Fruit fly (Drosophila melanogaster): Measurements from ENCODE around the gene CG12691.

Gene CG12691

dm6 chrX:4265797-4266196, at the start of gene CG12691:
CG12691 (plus strand) TSS chrX:4266097.
- TF ChIP-seq usp (GFP tag; optimal IDR thresholded peaks at IDR 0.05) (no peak), pan (optimal IDR thresholded peaks at IDR 0.05) (no peak), CG8478 (optimal IDR thresholded peaks at IDR 0.05) (no peak), EcR (GFP tag; optimal IDR thresholded peaks at IDR 0.05) (no peak), psq (optimal IDR thresholded peaks at IDR 0.05) (no peak), Dll (optimal IDR thresholded peaks at IDR 0.05) (no peak)

DNA sequence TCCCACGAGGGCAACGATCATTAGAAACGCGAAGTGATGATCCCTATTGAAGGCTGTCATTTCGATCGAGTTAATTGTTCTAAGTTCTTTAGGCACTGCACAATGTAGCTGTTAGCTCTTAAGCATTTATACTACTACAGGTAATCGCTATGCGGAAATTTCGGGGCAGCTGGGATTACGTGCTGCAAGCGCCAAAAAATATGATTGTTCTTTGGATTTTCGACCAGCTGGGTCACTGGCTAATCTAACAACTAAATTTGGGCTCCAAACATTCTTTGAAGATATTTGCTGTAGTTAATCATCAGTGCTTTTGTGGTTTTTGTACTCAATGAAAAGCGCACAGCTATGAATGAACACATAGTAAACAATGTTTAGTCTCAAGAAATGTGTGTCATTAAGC, 48.6 kb upstream of the CG12691 start, which contains the start of gene CG15571:
Gene CG15571, minus strand, starts transcription at position 101 of the 400 bp plus-strand sequence.
- no peak for TF ChIP-seq pan (optimal IDR thresholded peaks at IDR 0.05)
- TF ChIP-seq psq (optimal IDR thresholded peaks at IDR 0.05): no peak
- no peak for TF ChIP-seq EcR (GFP tag; optimal IDR thresholded peaks at IDR 0.05)
- no peak for TF ChIP-seq CG8478 (optimal IDR thresholded peaks at IDR 0.05)
- no peak for TF ChIP-seq Dll (optimal IDR thresholded peaks at IDR 0.05)
- no peak for TF ChIP-seq usp (GFP tag; optimal IDR thresholded peaks at IDR 0.05)

DNA sequence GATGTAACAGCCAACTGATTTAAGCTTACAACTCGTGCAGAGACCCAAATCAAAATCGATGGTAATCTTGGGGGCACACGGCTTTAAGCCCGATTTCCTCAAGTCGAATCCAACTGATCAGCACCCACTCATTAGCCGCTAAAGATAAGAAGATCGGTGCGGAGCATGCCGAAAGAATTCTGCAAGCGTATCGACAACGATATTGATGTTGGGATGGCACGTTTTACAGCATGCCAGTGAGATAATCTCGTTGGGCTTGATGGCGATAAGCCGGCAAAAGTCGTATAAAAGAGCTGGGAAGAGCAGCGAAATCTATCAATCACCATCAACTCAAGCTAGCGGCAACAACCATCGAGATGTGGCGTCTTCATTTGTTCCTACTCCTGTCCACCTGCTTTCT, 48.0 kb upstream of the CG12691 start, which contains the start of gene CG15570:
Gene CG15570, plus strand, starts transcription at position 301 of the 400 bp plus-strand sequence.
- TF ChIP-seq usp (GFP tag; optimal IDR thresholded peaks at IDR 0.05) (no peak), Dll (optimal IDR thresholded peaks at IDR 0.05) (no peak), pan (optimal IDR thresholded peaks at IDR 0.05) (no peak), CG8478 (optimal IDR thresholded peaks at IDR 0.05) (no peak), psq (optimal IDR thresholded peaks at IDR 0.05) (no peak), EcR (GFP tag; optimal IDR thresholded peaks at IDR 0.05) (no peak)

DNA sequence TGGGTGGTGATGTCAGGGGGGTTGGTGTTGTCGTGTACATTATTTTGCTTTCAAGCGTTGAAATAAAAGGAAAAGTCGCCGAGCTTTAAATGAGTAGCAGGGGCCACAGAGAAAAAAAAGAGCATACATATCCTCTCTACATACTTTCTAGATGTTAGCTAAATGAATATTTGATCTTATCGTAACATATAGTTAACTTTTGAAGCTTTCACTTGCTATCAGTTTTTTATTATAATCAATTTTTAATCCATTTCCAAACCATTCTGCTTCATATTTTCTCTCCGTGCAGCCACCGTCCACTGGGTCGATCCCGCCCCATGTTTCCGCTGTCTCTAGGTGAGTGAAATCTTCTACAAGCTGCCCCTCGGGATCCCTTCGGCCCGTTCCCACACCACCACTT, 40.9 kb upstream of the CG12691 start:
- TF ChIP-seq Dll (optimal IDR thresholded peaks at IDR 0.05) (no peak), usp (GFP tag; optimal IDR thresholded peaks at IDR 0.05) (no peak), CG8478 (optimal IDR thresholded peaks at IDR 0.05) (no peak), psq (optimal IDR thresholded peaks at IDR 0.05) (no peak), EcR (GFP tag; optimal IDR thresholded peaks at IDR 0.05) (no peak), pan (optimal IDR thresholded peaks at IDR 0.05) (no peak)

DNA sequence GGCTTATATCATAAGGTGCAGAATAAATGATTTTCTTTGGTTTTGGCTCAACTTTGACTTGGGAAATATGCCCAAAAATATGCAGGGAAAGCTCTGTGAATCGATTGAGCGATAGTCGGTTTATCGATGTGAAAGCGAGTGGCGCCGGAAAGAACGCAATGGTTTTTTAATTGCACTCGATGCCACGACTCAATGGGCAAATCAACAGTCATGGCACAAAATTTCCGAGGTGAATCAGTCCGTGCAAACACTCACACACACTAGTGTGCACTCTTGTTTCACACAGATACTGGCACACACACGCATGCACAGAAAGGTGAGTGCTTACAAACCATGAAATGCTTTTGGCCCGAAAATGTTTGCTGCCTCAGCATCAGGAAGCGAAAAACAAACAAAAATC, 25.8 kb upstream of the CG12691 start:
- TF ChIP-seq usp (GFP tag; optimal IDR thresholded peaks at IDR 0.05) (no peak), Dll (optimal IDR thresholded peaks at IDR 0.05) (no peak), psq (optimal IDR thresholded peaks at IDR 0.05) (no peak), pan (optimal IDR thresholded peaks at IDR 0.05) (no peak)

DNA sequence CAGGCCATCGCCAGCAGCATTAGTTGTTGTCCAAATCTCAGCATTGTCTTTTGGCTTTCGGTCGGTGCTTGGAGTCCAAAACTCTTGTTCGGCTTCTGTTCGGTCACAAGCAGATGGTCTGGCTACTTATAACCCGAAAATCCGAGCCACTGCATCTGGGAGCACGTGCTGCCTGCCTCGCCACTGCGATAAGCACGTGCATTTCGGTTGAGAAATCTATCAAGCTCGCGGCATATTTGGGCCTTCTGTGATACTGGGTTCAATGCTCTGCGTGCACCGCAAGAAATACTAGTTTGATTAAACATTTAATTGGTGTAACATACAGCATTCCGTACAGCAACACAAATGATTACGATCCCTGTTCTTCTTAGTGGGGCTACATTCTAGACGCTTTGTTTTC, 23.2 kb upstream of the CG12691 start, which contains the start of gene Femcoat:
Gene Femcoat, minus strand, starts transcription at position 101 of the 400 bp plus-strand sequence.
- no peak for TF ChIP-seq pan (optimal IDR thresholded peaks at IDR 0.05)
- TF ChIP-seq EcR (GFP tag; optimal IDR thresholded peaks at IDR 0.05): no peak
- TF ChIP-seq usp (GFP tag; optimal IDR thresholded peaks at IDR 0.05): no peak
- TF ChIP-seq Dll (optimal IDR thresholded peaks at IDR 0.05): no peak

DNA sequence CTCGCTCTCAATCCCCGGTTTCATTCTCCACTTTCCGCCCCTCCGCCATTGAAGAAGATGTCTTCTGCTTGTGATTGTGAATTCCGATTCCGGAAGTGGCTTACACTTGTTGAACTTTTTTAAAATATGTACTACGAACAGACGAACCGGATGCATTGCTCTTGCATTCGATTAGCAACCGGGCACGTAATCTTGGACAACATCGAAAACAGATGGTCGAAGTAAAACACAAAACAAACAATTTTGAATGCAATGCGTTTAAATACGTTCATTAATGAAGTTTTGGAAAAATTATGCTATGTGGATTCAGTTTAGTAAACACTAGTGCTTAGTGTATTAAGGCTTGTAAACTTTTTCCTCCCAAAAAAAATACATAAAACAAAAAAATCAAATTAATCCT, 19.9 kb upstream of the CG12691 start, which contains the start of gene Muc4B:
Gene Muc4B, minus strand, starts transcription at position 101 of the 400 bp plus-strand sequence.
- no peak for TF ChIP-seq Dll (optimal IDR thresholded peaks at IDR 0.05)
- TF ChIP-seq EcR (GFP tag; optimal IDR thresholded peaks at IDR 0.05): no peak
- TF ChIP-seq CG8478 (optimal IDR thresholded peaks at IDR 0.05): no peak

DNA sequence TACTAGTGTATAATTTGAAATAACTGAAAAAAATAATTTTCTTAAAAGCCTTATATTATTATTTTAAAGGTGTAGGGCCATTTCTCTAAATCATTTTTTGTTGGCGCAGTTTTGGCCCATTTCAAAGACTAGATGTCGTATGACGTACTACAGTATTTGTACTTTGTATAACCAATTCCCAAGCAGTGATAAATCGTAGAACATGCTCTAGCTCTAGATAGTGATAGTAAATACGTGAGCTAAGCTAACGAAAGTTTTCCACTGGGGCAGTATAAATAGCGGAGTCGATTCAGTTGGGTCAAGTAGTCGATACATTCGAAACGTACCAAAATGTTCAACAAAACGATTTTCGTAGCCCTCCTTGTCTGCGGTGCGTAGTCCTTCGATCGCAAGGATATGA, 18.9 kb upstream of the CG12691 start, which contains the start of gene CG43134:
Gene CG43134, plus strand, starts transcription at position 301 of the 400 bp plus-strand sequence.
- TF ChIP-seq pan (optimal IDR thresholded peaks at IDR 0.05) (no peak), Dll (optimal IDR thresholded peaks at IDR 0.05) (no peak), psq (optimal IDR thresholded peaks at IDR 0.05) (no peak), usp (GFP tag; optimal IDR thresholded peaks at IDR 0.05) (no peak), EcR (GFP tag; optimal IDR thresholded peaks at IDR 0.05) (no peak), CG8478 (optimal IDR thresholded peaks at IDR 0.05) (no peak)

DNA sequence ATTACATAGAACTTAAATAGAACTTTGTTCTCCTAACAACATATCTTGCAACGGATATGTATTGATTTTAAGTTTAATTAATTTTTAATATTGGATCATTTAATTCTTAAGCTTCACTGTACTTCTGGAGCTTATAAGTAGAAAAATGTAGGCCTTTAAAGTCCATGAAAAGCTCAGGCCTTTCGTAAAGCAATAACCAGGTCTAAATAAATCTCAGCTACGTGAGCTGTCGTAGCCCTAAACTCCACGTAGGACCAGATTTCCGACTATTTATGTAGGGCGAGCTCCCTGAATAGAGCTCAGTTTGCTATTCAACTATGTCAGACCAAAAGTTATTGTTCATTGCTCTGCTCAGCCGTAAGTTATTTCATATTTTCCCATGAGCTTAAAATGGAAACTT, 17.8 kb upstream of the CG12691 start, which contains the start of gene CG43135:
Gene CG43135, plus strand, starts transcription at position 301 of the 400 bp plus-strand sequence.
- TF ChIP-seq EcR (GFP tag; optimal IDR thresholded peaks at IDR 0.05) (no peak), CG8478 (optimal IDR thresholded peaks at IDR 0.05) (no peak), Dll (optimal IDR thresholded peaks at IDR 0.05) (no peak), usp (GFP tag; optimal IDR thresholded peaks at IDR 0.05) (no peak), pan (optimal IDR thresholded peaks at IDR 0.05) (no peak), psq (optimal IDR thresholded peaks at IDR 0.05) (no peak)

dm6 chrX:4252690-4253089, 13.2 kb upstream of the CG12691 start, which contains the start of gene CG15576:
CG15576 (minus strand) TSS chrX:4252790.
- no peak for TF ChIP-seq usp (GFP tag; optimal IDR thresholded peaks at IDR 0.05)
- no peak for TF ChIP-seq EcR (GFP tag; optimal IDR thresholded peaks at IDR 0.05)
- no peak for TF ChIP-seq pan (optimal IDR thresholded peaks at IDR 0.05)
- no peak for TF ChIP-seq psq (optimal IDR thresholded peaks at IDR 0.05)
- TF ChIP-seq Dll (optimal IDR thresholded peaks at IDR 0.05): no peak
- no peak for TF ChIP-seq CG8478 (optimal IDR thresholded peaks at IDR 0.05)

DNA sequence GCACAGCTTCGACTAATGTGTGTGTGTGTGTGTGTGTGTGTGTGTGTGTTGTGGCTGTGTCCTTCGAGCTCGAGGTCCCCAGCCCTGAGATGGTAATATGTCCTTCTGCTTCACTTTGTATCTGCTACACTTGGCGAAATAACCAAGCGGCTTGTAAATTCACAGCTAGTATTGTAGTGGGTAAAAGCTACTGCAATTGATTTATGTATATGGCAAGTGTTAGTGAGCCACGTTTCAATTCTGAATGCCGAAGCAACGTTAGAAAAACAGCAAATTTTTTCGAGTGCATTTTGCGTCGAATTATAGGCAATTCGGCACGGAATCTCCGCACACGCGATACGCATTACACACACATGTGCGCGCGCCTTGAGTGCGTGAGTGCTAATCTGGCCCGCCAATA, 3.2 kb upstream of the CG12691 start:
- TF ChIP-seq pan (optimal IDR thresholded peaks at IDR 0.05): no peak
- no peak for TF ChIP-seq CG8478 (optimal IDR thresholded peaks at IDR 0.05)
- TF ChIP-seq Dll (optimal IDR thresholded peaks at IDR 0.05): no peak
- no peak for TF ChIP-seq psq (optimal IDR thresholded peaks at IDR 0.05)
- TF ChIP-seq EcR (GFP tag; optimal IDR thresholded peaks at IDR 0.05): no peak
- TF ChIP-seq usp (GFP tag; optimal IDR thresholded peaks at IDR 0.05): no peak

dm6 chrX:4264319-4264718, 1.6 kb upstream of the CG12691 start:
- TF ChIP-seq EcR (GFP tag; optimal IDR thresholded peaks at IDR 0.05) (no peak), Dll (optimal IDR thresholded peaks at IDR 0.05) (no peak), CG8478 (optimal IDR thresholded peaks at IDR 0.05) (no peak), pan (optimal IDR thresholded peaks at IDR 0.05) (no peak), psq (optimal IDR thresholded peaks at IDR 0.05) (no peak), usp (GFP tag; optimal IDR thresholded peaks at IDR 0.05) (no peak)

DNA sequence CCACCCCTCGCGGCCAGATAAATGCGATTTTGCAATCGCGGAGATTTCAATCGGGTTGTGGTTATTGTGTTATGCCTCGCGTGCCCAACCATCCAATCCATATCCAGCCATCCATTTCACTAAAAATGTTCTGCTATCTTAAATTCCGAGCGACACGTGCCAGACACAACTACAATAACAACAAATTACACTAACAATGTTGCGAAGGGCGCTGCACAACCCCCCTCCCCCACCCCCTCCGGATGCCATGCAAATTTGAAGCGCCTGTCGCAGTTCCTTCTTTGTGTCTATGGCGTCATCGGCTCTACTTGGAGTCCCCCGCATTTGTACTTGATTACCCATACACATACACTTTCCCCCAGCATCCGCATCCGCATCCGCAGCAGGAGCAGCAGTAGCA, 570 bp upstream of the CG12691 start:
- TF ChIP-seq Dll (optimal IDR thresholded peaks at IDR 0.05): no peak
- no peak for TF ChIP-seq psq (optimal IDR thresholded peaks at IDR 0.05)
